Fruit fly (Drosophila melanogaster): Measurements from ENCODE around the gene Snapin.

Snapin gene

DNA sequence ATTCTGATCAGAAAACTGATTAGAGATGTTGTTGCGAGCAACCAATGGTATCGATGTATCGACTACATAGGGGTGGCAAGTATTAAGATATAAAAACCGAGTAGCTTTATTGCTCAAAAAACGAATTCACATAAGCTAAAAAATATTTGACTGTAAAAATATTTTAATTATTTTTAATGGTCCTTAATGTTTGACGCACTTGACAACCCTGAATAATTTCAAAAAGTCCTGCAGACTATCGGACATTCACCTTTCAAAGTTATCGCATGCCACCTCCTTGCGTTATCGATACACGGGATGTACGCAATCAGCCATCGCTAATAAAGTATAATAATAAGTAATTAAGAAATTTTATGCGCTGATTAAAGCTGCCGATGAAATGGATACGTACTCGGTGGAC is at the start of gene Snapin, which contains the start of the genes HemK2 and Tnpo-SR:
Snapin (minus strand) TSS at position 24 of the 400 bp plus-strand sequence.
HemK2 (minus strand) TSS at position 24 of the 400 bp plus-strand sequence.
Tnpo-SR (plus strand) TSS at position 271 of the 400 bp plus-strand sequence.
- TF ChIP-seq CTCF (optimal IDR thresholded peaks at IDR 0.05) (no peak), CG8478 (optimal IDR thresholded peaks at IDR 0.05) (no peak)

DNA sequence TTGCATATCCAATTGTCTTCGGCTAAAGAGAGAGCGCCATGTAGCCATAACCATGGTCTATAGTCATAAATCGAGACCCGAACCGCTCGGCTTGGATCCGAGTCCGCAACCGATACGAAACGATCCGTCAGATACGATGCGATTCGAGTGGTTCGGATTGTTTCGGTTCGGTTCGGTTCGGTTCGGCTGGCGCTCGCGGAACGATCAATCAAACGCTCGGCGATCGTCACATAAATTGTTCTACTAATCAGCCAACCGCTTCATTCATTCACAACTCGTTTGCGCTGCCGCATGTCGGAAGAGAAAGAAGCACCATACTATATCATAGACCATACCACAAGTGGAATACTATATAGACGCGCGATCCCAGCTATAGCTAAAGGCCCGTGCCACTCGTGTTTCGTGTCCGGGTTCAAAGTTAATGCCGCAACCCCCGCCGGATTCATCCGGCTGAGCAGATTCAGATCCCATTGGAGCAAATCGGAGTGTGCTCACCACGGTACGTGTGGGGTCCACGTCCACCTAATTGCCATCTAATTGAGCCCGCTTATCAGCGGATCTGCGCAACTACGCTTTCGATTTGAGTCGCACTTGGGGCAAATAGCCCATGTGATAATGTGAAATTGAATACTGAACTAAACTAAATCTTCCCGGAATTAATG is 48.7 kb upstream of the Snapin start:
- TF ChIP-seq CG8478 (optimal IDR thresholded peaks at IDR 0.05), result no peak
- TF ChIP-seq CTCF (optimal IDR thresholded peaks at IDR 0.05), result no peak

DNA sequence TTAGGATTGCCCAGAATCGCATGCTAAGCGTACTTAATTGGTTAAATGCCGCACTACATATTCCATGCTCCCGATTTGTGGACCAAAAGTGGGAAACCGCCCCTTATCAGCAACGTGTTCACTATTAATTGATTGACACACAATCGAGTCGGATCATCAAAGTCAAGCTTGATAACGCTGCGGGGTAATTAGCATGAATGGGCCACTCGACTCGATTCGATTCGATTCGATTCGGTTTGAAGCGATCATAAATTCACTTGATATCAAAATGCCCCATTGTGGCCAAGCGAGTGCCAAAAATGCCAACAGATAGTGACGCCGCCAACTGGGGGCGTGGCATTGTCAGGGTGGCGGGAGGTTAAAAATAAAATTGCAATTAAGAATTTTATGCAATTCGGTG is 48.1 kb upstream of the Snapin start:
- TF ChIP-seq CG8478 (optimal IDR thresholded peaks at IDR 0.05) (no peak), CTCF (optimal IDR thresholded peaks at IDR 0.05) (no peak)

DNA sequence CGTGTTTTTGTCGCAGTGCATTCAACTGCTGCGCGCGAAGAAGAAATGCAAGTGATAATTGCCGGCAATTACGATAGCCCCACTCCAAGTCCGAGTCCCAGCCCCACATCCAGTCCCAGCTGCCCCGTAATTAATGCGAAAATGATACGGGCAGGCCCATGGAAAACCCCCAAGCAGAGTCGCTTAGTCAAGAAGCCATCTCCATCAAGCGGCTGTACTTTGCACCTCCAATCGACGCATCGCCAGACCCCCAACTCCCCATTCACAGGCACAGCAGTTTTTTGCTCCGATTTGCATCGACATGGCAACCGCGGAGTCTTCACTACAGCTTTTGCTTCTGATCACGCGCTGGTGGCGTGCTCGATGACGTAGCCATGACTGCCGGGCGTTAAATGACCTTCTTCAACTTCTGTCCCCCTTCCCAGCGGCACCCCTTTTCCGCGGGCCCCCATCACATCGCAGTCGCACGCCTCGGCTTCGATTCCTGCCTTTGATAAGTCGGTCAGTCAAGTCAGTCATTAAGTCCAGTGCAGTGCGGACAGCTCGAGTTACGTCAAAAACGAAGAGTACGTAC is 46.8 kb upstream of the Snapin start:
- TF ChIP-seq CTCF (optimal IDR thresholded peaks at IDR 0.05) (no peak), CG8478 (optimal IDR thresholded peaks at IDR 0.05) (no peak)

DNA sequence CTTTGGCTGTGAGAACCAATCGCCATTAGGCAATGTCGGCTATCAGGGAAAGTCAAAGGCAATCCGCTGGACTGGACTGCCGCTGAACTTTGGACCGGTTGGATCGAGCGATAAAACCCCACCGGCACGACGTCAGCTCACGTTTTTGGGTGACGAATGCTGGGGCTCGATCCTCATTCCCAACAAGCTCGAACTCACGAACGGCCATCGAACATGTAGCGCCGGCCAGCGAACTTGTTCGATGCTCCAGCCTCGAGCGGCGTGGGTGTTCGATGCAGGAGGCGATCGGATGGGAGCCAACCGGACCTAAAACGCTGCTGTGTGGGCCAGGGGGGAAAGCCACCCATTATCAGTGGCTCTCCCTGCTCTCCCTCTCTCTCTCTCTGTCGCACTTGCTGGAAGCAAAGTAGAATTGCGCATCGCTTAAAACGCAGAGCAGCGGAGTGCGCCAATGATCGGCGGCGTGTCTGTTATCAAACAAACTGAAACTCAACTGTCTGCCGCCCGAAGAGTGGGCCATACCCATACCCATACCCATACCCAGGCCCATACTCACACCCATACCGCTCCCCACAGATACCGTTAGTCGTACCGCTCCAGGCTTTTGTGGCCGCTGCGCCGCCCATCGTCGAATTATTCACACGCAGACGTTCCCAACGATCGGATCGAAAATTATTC is 45.3 kb upstream of the Snapin start, which contains the start of gene daw:
daw (plus strand) TSS at position 628 of the 678 bp plus-strand sequence.
- no peak for TF ChIP-seq CTCF (optimal IDR thresholded peaks at IDR 0.05)
- no peak for TF ChIP-seq CG8478 (optimal IDR thresholded peaks at IDR 0.05)

DNA sequence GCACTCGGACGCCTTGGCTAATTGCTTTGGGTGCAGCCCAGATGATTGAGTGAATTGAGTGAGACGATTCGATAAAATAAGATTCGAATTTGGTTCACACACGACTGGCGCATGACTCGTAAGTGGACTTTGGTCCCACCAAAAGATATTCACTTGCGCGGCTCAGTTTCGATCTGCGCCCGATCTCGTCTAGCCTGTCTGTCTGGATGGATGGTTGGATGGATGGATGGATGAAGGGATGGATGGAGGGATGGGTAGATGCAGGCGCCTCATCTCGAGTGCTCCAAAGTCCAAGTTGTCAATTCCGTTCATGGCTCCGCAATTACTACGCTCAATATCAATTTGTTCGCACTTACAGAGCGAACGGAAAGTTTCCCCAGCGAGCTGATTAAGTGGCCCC is 43.0 kb upstream of the Snapin start:
- no peak for TF ChIP-seq CTCF (optimal IDR thresholded peaks at IDR 0.05)
- no peak for TF ChIP-seq CG8478 (optimal IDR thresholded peaks at IDR 0.05)

DNA sequence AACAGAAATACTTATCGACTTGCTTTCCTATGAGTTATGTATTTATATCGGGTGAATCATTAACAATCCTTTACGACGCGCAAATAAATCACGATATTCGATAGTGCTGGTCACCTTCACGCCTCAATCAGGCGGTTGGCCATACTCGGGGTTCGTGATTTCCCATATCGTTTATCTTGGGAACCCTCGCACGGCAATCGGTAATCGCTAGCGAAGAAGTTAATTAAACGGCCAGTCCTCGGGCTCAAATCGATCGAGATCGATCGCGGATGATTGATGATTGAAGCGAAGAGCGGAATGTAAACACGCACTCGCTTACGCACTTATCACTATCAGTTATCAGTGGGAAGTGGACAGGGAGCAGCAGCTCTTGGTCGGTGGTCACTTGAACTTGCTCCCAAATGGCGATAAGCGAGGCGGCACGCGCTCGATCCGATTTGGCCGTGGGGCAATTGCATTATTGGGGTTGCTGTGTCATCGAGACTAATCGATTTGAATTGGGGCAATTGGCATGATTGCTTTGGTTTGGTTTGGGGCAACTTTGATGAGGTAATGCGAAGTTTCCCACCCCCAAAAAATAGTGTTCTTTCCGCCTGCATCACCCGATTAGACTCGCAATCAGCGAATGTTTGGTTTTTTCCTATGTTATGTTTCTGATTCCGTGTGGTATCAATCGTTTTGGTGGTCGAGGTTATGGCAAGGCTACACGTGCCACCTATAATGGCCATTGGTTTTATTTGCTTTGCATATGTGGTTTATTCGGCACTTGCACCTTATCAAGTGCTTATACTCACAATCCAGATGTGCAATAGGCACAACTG is 41.7 kb upstream of the Snapin start:
- no peak for TF ChIP-seq CTCF (optimal IDR thresholded peaks at IDR 0.05)
- no peak for TF ChIP-seq CG8478 (optimal IDR thresholded peaks at IDR 0.05)

DNA sequence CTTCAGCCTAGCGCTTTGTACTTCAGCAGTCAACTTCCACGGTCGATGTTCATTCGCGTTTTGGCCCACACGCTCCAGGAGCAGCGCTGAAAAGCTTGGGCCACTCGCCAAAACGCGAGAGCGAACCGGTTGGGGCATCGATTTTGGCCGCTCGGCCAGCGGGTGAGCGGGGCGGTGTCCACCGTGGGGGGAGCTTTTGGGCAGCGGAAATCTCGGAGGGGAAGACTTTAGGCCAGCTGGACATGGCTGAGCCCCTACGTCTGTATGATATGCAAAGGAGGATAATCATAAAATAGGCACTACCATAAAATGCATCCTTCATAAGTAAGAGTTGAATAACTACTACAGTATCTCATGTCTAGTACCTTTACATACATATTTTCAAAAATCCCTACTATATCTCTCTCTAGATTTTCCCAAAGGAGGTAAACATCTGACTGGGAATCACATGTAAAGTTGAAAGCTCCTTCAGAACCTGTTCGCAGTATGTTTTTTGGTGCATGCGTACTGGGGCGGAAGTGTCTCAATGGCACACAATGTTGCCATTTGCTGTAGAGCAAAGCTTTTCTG is 40.5 kb upstream of the Snapin start, which contains the start of gene Syt1:
Syt1 (minus strand) TSS at position 71 of the 570 bp plus-strand sequence.
- TF ChIP-seq CG8478 (optimal IDR thresholded peaks at IDR 0.05) (no peak), CTCF (optimal IDR thresholded peaks at IDR 0.05) (no peak)

DNA sequence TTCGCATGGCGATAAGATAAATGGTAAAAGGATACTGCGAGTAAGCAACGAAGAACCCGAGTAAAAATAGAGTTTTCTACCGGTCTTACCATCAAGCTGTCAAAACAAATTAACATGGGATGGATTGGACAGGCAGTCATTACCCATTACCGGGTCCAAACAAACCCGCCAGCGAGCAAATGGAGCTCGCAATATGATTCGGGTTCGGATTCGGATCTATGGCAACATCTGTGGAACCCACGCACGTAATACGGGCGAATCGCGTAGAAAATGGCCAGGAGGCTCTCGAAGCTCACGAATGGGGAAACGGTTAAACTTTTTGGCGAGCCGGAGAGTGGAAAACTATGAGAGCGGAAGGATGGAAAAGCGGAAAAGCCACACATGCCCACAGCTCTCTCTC is 37.7 kb upstream of the Snapin start:
- TF ChIP-seq CTCF (optimal IDR thresholded peaks at IDR 0.05) (no peak), CG8478 (optimal IDR thresholded peaks at IDR 0.05) (no peak)

DNA sequence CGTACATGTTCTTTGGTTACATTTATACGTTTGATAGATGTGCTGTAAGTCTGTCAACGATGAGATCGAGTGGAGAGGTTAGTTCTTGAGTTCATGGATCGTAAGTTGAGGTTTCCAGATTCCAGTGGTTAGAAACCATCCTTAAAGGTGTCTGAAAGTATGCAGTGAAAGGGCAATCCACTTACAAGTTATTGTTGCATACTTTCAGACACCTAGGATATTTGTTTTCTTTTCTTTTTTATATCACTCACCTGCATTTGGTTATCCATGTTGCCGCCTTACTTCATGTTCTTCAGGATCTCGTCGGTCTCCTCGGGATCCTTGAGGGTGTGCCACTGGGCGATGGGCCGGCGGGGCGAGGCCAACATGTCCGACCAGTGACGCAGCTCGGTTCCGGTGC is 23.3 kb upstream of the Snapin start:
- TF ChIP-seq CTCF (optimal IDR thresholded peaks at IDR 0.05), result no peak
- no peak for TF ChIP-seq CG8478 (optimal IDR thresholded peaks at IDR 0.05)

DNA sequence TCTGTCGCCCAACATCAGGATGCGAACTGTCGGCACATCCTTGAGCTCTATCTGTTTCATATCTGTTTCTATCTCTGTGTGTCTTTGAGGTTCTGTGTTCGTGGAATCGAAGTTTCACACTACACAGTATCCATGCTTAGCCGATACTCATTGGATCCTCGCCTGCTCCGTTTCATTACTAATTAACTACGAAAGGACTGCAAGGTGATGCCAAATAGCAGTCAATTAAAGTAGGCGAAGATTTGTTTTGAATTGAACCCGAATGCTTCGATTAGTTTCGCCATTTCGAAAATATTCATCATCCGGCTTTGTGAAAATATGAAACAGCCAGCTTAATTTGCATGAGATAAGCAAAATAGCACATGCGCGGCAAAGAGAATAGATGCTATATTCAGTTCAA is 12.2 kb upstream of the Snapin start, which contains the start of gene CG15399:
CG15399 (minus strand) TSS at position 101 of the 400 bp plus-strand sequence.
- TF ChIP-seq CTCF (optimal IDR thresholded peaks at IDR 0.05) (no peak), CG8478 (optimal IDR thresholded peaks at IDR 0.05) (no peak)

DNA sequence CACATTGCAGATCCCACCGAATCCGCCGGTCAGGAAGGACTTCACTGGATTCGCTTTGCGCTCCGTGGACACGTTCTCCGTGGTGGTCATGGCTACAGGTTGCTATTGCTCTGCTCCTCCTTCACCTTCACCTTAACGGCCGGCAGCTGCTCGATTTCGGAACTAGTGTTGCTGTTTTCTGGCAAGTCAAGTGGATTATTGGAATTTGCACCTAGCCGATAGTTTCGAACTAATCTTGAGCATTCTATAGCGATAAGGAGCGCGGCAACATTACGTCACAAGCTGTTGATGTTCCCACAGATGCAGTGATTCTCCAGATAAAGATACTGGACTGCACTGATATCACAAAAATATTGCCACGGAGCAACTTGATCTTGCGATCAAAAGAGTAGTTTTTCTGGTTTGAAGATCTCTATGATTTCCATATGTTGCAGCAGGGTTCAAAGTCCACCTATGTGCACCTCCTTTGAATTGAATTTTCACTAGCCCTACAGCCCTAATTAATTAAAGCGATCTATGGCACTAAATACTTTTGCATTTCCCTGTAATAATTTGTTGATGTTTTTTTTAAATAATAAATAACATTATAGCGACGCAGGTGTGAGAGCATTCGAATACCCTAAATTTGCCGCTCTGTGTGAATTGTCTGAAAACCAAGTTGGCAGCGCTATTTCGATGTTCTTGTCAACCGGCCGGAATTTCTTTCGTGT is 10.2 kb upstream of the Snapin start, which contains the start of the genes colt and HINT1:
colt (minus strand) TSS at position 594 of the 710 bp plus-strand sequence.
HINT1 (plus strand) TSS at position 660 of the 710 bp plus-strand sequence.
- TF ChIP-seq CTCF (optimal IDR thresholded peaks at IDR 0.05), result peak in 1 of 2 experiments; percentile 21
- TF ChIP-seq CG8478 (optimal IDR thresholded peaks at IDR 0.05), result no peak

DNA sequence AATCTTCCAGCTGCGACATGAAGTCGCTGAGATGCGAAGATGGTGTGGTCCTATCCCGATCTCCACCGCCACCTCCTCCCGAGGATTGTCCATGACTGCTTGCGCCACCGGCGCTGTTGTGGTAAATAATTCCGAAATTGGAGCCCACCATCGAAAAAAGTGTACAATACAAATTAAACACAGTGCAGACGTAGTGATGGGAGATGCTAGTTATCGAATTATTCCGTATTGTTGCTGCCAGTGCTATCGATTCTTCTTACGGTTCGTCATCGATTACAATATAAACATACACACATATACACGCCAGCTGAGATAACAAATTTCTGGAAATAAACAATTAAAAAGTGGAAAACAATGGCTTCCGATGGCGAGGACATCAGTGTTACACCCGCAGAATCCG is 8.2 kb upstream of the Snapin start, which contains the start of the genes Taf10b and Taf10:
Taf10b (minus strand) TSS at position 219 of the 400 bp plus-strand sequence.
Taf10 (plus strand) TSS at position 264 of the 400 bp plus-strand sequence.
- TF ChIP-seq CG8478 (optimal IDR thresholded peaks at IDR 0.05) (no peak), CTCF (optimal IDR thresholded peaks at IDR 0.05) (no peak)
